Fruit fly (Drosophila melanogaster): Measurements from ENCODE around the gene CG6738.
A peak's percentile ranks its signal among the peaks of the same experiment; 100 is the strongest.

The CG6738 gene

dm6 chr3R:23139634-23140010 is 40.3 kb downstream of the CG6738 start:
- no peak for TF ChIP-seq Rel (GFP tag; optimal IDR thresholded peaks at IDR 0.05)
- TF ChIP-seq Rel (tag; optimal IDR thresholded peaks at IDR 0.05) = peak; percentile 70
- no peak for TF ChIP-seq jim (GFP tag; optimal IDR thresholded peaks at IDR 0.05)
- no peak for TF ChIP-seq brk (GFP tag; optimal IDR thresholded peaks at IDR 0.05)
- no peak for TF ChIP-seq tai (GFP tag; optimal IDR thresholded peaks at IDR 0.05)
- TF ChIP-seq woc (GFP tag; optimal IDR thresholded peaks at IDR 0.05) = no peak
- no peak for TF ChIP-seq HLH106 (tag; optimal IDR thresholded peaks at IDR 0.05)
- peak; percentile 4 for TF ChIP-seq h (GFP tag; optimal IDR thresholded peaks at IDR 0.05)
- TF ChIP-seq Mio (GFP tag; optimal IDR thresholded peaks at IDR 0.05) = no peak
- TF ChIP-seq foxo (GFP tag; optimal IDR thresholded peaks at IDR 0.05) = peak in 1 of 2 experiments; percentile 15

DNA sequence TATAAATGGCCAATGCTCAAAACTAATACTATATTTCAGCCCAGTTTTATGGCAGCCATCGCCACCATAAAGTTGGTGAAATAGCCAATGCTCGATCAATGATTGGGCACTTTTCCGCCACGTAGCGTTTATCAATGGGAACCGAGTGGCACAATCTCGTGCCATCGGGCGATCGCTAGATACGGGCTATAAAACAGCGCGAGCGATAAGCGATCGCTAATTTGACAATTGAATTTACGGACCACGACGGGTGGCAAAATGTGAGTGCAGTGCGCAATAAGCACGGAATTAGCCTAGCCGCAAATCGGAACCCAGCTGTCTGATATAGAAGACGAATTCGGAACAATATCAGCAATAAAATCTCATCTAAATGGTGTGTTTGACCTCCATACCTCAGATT is 40.9 kb downstream of the CG6738 start:
- no peak for TF ChIP-seq dsf (GFP tag; optimal IDR thresholded peaks at IDR 0.05; ENCODE audit: borderline replicate concordance)
- no peak for TF ChIP-seq CrebA (GFP tag; optimal IDR thresholded peaks at IDR 0.05; ENCODE audit: borderline replicate concordance)
- no peak for TF ChIP-seq fru (GFP tag; optimal IDR thresholded peaks at IDR 0.05)
- TF ChIP-seq Sp1 (GFP tag; optimal IDR thresholded peaks at IDR 0.05) = no peak
- TF ChIP-seq br (GFP tag; optimal IDR thresholded peaks at IDR 0.05) = peak; percentile 43
- no peak for TF ChIP-seq foxo (GFP tag; optimal IDR thresholded peaks at IDR 0.05)
- no peak for TF ChIP-seq Hr83 (GFP tag; optimal IDR thresholded peaks at IDR 0.05; ENCODE audit: poor library complexity, severe bottlenecking)
- TF ChIP-seq Jra (GFP tag; optimal IDR thresholded peaks at IDR 0.05) = no peak
- TF ChIP-seq CG9705 (GFP tag; optimal IDR thresholded peaks at IDR 0.05) = no peak
- no peak for TF ChIP-seq N (GFP tag; optimal IDR thresholded peaks at IDR 0.05)
- TF ChIP-seq pan (optimal IDR thresholded peaks at IDR 0.05) = no peak
- no peak for TF ChIP-seq Mio (GFP tag; optimal IDR thresholded peaks at IDR 0.05)
- peak; percentile 37 for TF ChIP-seq Vsx2 (GFP tag; optimal IDR thresholded peaks at IDR 0.05; ENCODE audit: partially characterized antibody)
- TF ChIP-seq h (GFP tag; optimal IDR thresholded peaks at IDR 0.05) = peak; percentile 49
- no peak for TF ChIP-seq usp (GFP tag; optimal IDR thresholded peaks at IDR 0.05)
- no peak for TF ChIP-seq Rel (GFP tag; optimal IDR thresholded peaks at IDR 0.05)
- no peak for TF ChIP-seq Rel (tag; optimal IDR thresholded peaks at IDR 0.05)
- TF ChIP-seq jim (GFP tag; optimal IDR thresholded peaks at IDR 0.05) = no peak
- TF ChIP-seq ey (GFP tag; optimal IDR thresholded peaks at IDR 0.05) = no peak
- TF ChIP-seq dmrt93B (GFP tag; optimal IDR thresholded peaks at IDR 0.05) = no peak

- TF ChIP-seq lola (GFP tag; optimal IDR thresholded peaks at IDR 0.05) (no peak), dmrt93B (GFP tag; optimal IDR thresholded peaks at IDR 0.05) (no peak), pan (optimal IDR thresholded peaks at IDR 0.05) (no peak), Hr78 (GFP tag; optimal IDR thresholded peaks at IDR 0.05) (no peak), jim (GFP tag; optimal IDR thresholded peaks at IDR 0.05) (no peak), Rel (GFP tag; optimal IDR thresholded peaks at IDR 0.05) (no peak), Rel (tag; optimal IDR thresholded peaks at IDR 0.05) (no peak), fru (GFP tag; optimal IDR thresholded peaks at IDR 0.05) (no peak), OdsH (GFP tag; optimal IDR thresholded peaks at IDR 0.05) (no peak), Hnf4 (GFP tag; optimal IDR thresholded peaks at IDR 0.05) (no peak), dl (GFP tag; optimal IDR thresholded peaks at IDR 0.05; ENCODE audit: insufficient read depth in 1 of 2, partially characterized antibody in 2 of 2) (no peak), CG32264 (GFP tag; optimal IDR thresholded peaks at IDR 0.05) (no peak), Sp1 (GFP tag; optimal IDR thresholded peaks at IDR 0.05) (no peak), Dif (GFP tag; optimal IDR thresholded peaks at IDR 0.05; ENCODE audit: partially characterized antibody) (no peak), sv (GFP tag; optimal IDR thresholded peaks at IDR 0.05) (no peak), Jra (GFP tag; optimal IDR thresholded peaks at IDR 0.05) (no peak)
Measured at dm6 chr3R:23141113-23141512, 41.8 kb downstream of the CG6738 start.

dm6 chr3R:23141678-23142338 is 42.5 kb downstream of the CG6738 start, which contains the start of gene hh:
hh (minus strand) TSS chr3R:23141906.
- peak; percentile 59 for TF ChIP-seq Hr83 (GFP tag; optimal IDR thresholded peaks at IDR 0.05; ENCODE audit: poor library complexity, severe bottlenecking)
- no peak for TF ChIP-seq Mio (GFP tag; optimal IDR thresholded peaks at IDR 0.05)
- no peak for TF ChIP-seq Sp1 (GFP tag; optimal IDR thresholded peaks at IDR 0.05)
- no peak for TF ChIP-seq Rel (GFP tag; optimal IDR thresholded peaks at IDR 0.05)
- TF ChIP-seq Rel (tag; optimal IDR thresholded peaks at IDR 0.05) = no peak
- no peak for TF ChIP-seq Hr78 (GFP tag; optimal IDR thresholded peaks at IDR 0.05)
- TF ChIP-seq br (GFP tag; optimal IDR thresholded peaks at IDR 0.05) = no peak
- TF ChIP-seq dmrt93B (GFP tag; optimal IDR thresholded peaks at IDR 0.05) = no peak
- TF ChIP-seq rgr (GFP tag; optimal IDR thresholded peaks at IDR 0.05) = no peak
- no peak for TF ChIP-seq CrebA (GFP tag; optimal IDR thresholded peaks at IDR 0.05; ENCODE audit: borderline replicate concordance)
- peak; percentile 23 for TF ChIP-seq psq (GFP tag; optimal IDR thresholded peaks at IDR 0.05)
- TF ChIP-seq sv (GFP tag; optimal IDR thresholded peaks at IDR 0.05) = no peak
- no peak for TF ChIP-seq jim (GFP tag; optimal IDR thresholded peaks at IDR 0.05)
- peak; percentile 11 for TF ChIP-seq fru (GFP tag; optimal IDR thresholded peaks at IDR 0.05)
- TF ChIP-seq Dfd (GFP tag; optimal IDR thresholded peaks at IDR 0.05) = no peak
- TF ChIP-seq GATAd (GFP tag; optimal IDR thresholded peaks at IDR 0.05) = no peak
- TF ChIP-seq woc (GFP tag; optimal IDR thresholded peaks at IDR 0.05) = no peak
- TF ChIP-seq ey (GFP tag; optimal IDR thresholded peaks at IDR 0.05) = no peak
- TF ChIP-seq Myc (optimal IDR thresholded peaks at IDR 0.05) = no peak
- TF ChIP-seq CG9705 (GFP tag; optimal IDR thresholded peaks at IDR 0.05) = no peak
- TF ChIP-seq dsf (GFP tag; optimal IDR thresholded peaks at IDR 0.05; ENCODE audit: borderline replicate concordance) = no peak
- TF ChIP-seq dl (GFP tag; optimal IDR thresholded peaks at IDR 0.05; ENCODE audit: insufficient read depth in 1 of 2, partially characterized antibody in 2 of 2) = peak in 1 of 2 experiments; percentile 15
- TF ChIP-seq brk (GFP tag; optimal IDR thresholded peaks at IDR 0.05) = no peak
- no peak for TF ChIP-seq Abd-B (GFP tag; optimal IDR thresholded peaks at IDR 0.05)
- TF ChIP-seq OdsH (GFP tag; optimal IDR thresholded peaks at IDR 0.05) = no peak
- TF ChIP-seq h (GFP tag; optimal IDR thresholded peaks at IDR 0.05) = peak; percentile 20
- peak; percentile 3 for TF ChIP-seq Jra (GFP tag; optimal IDR thresholded peaks at IDR 0.05)
- no peak for TF ChIP-seq pan (optimal IDR thresholded peaks at IDR 0.05)
- no peak for TF ChIP-seq usp (GFP tag; optimal IDR thresholded peaks at IDR 0.05)
- TF ChIP-seq Vsx2 (GFP tag; optimal IDR thresholded peaks at IDR 0.05; ENCODE audit: partially characterized antibody) = peak; percentile 63
- TF ChIP-seq HLH106 (tag; optimal IDR thresholded peaks at IDR 0.05) = no peak
